Fruit fly (Drosophila melanogaster) whole organism, adult: ENCODE results near the gene wus.

ENCODE experiments used
- CG11617 ChIP-seq: fragments of 200-800 bp; sonication (Bioruptor generic); optimal IDR thresholded peaks from 2 replicates; lab custom pipeline; 2017; ENCODE audit warnings: mild to moderate bottlenecking, missing biosample characterization, missing genetic modification reagents, missing genetic modification characterization
- CG12768 ChIP-seq: fragments of 200-800 bp; sonication (Bioruptor generic); optimal IDR thresholded peaks from 2 replicates; lab custom pipeline; 2017; ENCODE audit warnings: missing biosample characterization, missing genetic modification characterization, mild to moderate bottlenecking, moderate library complexity, missing genetic modification reagents
- CG14711 ChIP-seq: fragments of 200-800 bp; sonication (Bioruptor generic); optimal IDR thresholded peaks from 2 replicates; lab custom pipeline; 2018; ENCODE audit warnings: missing biosample characterization, mild to moderate bottlenecking, missing genetic modification characterization, moderate library complexity
- CG1620 ChIP-seq: fragments of 200-800 bp; sonication (Bioruptor generic); optimal IDR thresholded peaks from 2 replicates; lab custom pipeline; 2016; ENCODE audit warnings: missing biosample characterization, missing genetic modification characterization
- CG33017 ChIP-seq: fragments of 200-800 bp; sonication (Bioruptor generic); optimal IDR thresholded peaks from 2 replicates; lab custom pipeline; 2018; ENCODE audit warnings: missing biosample characterization, mild to moderate bottlenecking, missing genetic modification characterization, moderate library complexity
- CG7045 ChIP-seq: fragments of 200-800 bp; sonication (Bioruptor generic); optimal IDR thresholded peaks from 2 replicates; lab custom pipeline; 2017; ENCODE audit warnings: missing biosample characterization, mild to moderate bottlenecking, missing genetic modification characterization
- Crg-1 ChIP-seq: fragments of 200-800 bp; sonication (Bioruptor generic); optimal IDR thresholded peaks from 2 replicates; lab custom pipeline; 2016; ENCODE audit warnings: missing biosample characterization, missing genetic modification characterization
- bab1 ChIP-seq: fragments of 200-800 bp; sonication (Bioruptor generic); optimal IDR thresholded peaks from 3 replicates; lab custom pipeline; 2019; ENCODE audit warnings: missing biosample characterization, mild to moderate bottlenecking, missing genetic modification characterization, moderate library complexity
- cic ChIP-seq: fragments of 200-800 bp; sonication (Bioruptor generic); optimal IDR thresholded peaks from 2 replicates; lab custom pipeline; 2017; ENCODE audit warnings: missing biosample characterization, mild to moderate bottlenecking, missing genetic modification characterization, moderate library complexity
- kay ChIP-seq: fragments of 200-800 bp; sonication (Bioruptor generic); peaks from one replicate; lab custom pipeline; 2016; ENCODE audit warnings: missing biosample characterization, missing genetic modification characterization, borderline replicate concordance
- ovo ChIP-seq: fragments of 200-800 bp; sonication (Bioruptor generic); optimal IDR thresholded peaks from 2 replicates; lab custom pipeline; 2016; ENCODE audit warnings: missing biosample characterization, missing genetic modification characterization
- tj ChIP-seq: fragments of 200-800 bp; sonication (Bioruptor generic); optimal IDR thresholded peaks from 3 replicates; lab custom pipeline; 2017; ENCODE audit warnings: missing biosample characterization, mild to moderate bottlenecking, missing genetic modification characterization, moderate library complexity
- toe ChIP-seq: fragments of 200-800 bp; sonication (Bioruptor generic); optimal IDR thresholded peaks from 2 replicates; lab custom pipeline; 2016; ENCODE audit warnings: missing biosample characterization, missing genetic modification characterization

DNA sequence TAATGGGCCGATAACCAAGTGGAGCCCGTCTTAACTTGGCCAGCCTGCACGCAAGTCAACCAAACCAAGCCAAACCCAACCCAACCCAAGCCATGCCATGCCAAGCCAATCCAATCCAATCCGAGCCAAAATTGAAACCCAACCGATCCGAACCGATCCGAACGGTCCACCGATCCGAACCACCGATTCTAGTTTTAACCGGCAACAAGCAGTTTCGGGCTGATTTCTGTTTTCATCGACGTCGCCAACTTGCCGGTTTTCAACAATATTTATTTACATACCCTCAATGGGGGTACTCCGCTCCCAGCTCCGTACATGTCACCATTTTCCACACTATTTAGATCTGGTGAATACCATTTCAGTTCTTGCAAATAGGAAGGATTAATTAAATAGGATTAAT is 33.7 kb downstream of the wus start:
- TF ChIP-seq CG7045 (GFP tag; lab: Kevin White, UChicago) = no peak
- no peak for TF ChIP-seq kay (GFP tag; lab: Kevin White, UChicago)
- no peak for TF ChIP-seq CG11617 (GFP tag; lab: Kevin White, UChicago)
- TF ChIP-seq CG12768 (GFP tag; lab: Kevin White, UChicago) = no peak
- no peak for TF ChIP-seq bab1 (GFP tag; lab: Kevin White, UChicago)
- no peak for TF ChIP-seq toe (GFP tag; lab: Kevin White, UChicago)
- no peak for TF ChIP-seq ovo (GFP tag; lab: Kevin White, UChicago)
- no peak for TF ChIP-seq CG14711
- TF ChIP-seq CG1620 (GFP tag; lab: Kevin White, UChicago) = no peak
- no peak for TF ChIP-seq CG33017 (tag; lab: Kevin White, UChicago)
- TF ChIP-seq Crg-1 (GFP tag; lab: Kevin White, UChicago) = no peak
- no peak for TF ChIP-seq tj (GFP tag; lab: Kevin White, UChicago)
- no peak for TF ChIP-seq cic
